Fruit fly (Drosophila melanogaster) ovary, adult (tissue): Measurements from ENCODE around the gene CG5890.

Experiments used
- CG17801 ChIP-seq: fragments of 200-800 bp; optimal IDR thresholded peaks from 2 replicates; lab custom pipeline; 2019; ENCODE audit warnings: missing biosample characterization, mild to moderate bottlenecking, missing genetic modification characterization, moderate library complexity; ENCODE audit not compliant: partially characterized antibody

CG5890 gene

DNA sequence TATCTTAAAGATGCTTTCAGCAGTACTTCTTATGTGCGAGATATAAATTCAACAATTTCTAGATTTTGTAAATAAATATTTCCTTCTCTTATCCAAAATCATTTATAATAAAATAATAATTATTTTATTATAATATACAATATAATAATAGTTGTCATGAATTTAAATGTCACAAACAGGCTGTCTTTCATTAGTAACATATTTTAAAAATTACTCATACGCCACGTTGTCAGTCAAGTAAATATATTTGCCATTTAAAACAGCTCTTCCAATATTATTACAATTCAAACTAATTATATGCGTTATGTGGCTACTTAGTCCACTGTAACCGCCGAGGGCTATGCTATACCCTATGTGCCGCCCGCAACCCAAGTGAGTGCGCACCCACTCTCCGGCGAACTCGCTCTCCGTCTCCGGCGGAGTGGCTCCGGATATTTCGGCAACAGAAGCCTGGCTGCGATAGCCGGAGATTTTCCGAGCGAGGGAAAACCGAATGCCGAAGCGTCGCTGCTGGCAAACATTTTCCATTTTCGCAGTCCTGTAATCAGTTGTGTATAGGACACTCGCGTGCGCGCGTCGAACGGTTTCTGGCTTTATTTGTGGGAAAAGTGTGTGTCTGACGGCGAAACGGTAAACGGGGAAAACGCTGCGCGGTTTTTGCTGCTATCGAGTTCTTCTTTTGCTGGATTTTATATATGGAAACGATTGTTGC, at the start of gene CG5890:
TSS of gene CG5890 (plus strand) at position 561 of the 712 bp plus-strand sequence.
- TF ChIP-seq CG17801 = no peak

DNA sequence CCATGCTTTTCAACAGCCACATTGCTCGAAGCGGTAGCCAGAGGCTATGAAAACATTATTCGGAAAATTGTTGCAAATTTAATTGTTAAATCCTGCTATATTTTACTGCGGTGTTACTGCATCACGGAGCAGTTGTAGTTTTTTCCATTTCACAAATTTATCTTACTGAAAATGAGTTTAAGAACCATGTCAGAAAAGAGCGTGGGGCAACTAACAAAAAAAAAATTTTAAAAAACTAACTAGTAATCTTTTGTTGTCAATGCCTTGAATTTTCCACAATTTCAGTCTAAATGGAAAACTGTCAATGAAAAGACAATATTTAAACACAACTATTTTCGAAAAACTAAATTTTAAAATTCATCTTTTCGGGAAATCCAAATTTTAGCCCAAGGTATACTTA, 45.2 kb upstream of the CG5890 start, which contains the start of gene CG5024:
TSS of gene CG5024 (plus strand) at position 301 of the 400 bp plus-strand sequence.
- TF ChIP-seq CG17801 = no peak

- no peak for TF ChIP-seq CG17801
Measured at dm6 chr3R:25811611-25812010, 44.3 kb upstream of the CG5890 start, which contains the start of the genes Acam and CG17770. TSS of gene Acam (plus strand) at chr3R:25811911. TSS of gene CG17770 (plus strand) at chr3R:25811911.

DNA sequence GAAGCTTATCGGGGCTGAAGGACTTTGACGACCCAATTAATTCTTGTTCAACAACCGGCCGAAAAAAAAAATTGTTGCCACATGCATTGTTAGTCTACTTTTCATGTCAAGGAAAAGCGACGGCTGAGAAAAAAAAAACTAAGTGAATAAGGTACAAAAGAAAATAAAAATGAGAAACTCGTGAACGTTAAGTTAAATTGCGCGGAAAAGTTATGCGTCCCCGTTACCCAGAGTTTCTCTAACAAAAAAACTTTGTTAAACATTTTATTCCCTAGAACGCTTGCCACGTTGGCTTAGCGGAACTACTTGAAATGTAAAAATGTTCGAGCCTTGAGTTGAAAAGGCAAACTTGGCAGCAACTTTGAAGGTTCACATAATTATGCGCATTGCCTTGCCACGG, 40.8 kb upstream of the CG5890 start, which contains the start of gene CG14354:
TSS of gene CG14354 (plus strand) at position 301 of the 400 bp plus-strand sequence.
- TF ChIP-seq CG17801 = no peak

DNA sequence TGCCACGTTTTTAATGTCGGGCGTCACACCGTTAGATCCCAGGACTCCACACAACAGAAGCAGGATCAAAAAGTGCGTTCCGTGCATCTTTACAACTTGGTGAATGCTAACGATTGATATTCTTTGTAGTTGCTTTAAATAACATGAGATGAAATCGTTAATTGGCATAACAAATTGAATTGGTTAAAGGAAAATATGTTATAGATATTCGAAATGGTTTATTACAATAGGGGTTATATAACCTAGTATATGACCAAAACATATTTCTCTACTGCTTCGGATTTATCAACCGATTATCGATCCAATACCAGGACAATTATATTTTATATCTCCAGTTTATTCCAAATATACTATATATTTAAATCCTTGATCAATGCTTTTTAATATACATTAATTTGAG, 26.4 kb upstream of the CG5890 start, which contains the start of gene Mst57Dc:
TSS of gene Mst57Dc (minus strand) at position 101 of the 400 bp plus-strand sequence.
- TF ChIP-seq CG17801 = no peak

DNA sequence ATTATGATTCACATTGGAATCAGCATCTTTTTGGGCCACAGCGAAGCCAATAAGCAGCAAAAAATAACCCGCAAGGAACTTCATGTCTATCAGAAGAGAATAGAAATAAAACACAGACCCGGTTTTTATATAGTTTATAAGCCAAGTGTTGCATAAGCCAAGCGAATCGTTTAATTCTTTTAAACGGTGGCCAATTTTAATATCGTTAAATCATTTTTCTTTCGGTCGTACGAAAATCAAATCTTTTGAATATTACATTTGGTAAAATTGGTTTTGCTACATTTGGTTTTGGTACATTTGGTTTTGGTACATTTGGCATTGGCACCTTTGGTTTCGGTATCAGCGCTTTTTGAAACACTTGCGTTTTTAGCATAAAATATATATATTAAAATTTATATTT, 25.8 kb upstream of the CG5890 start, which contains the start of gene Sfp96F:
TSS of gene Sfp96F (minus strand) at position 101 of the 400 bp plus-strand sequence.
- TF ChIP-seq CG17801 = no peak

DNA sequence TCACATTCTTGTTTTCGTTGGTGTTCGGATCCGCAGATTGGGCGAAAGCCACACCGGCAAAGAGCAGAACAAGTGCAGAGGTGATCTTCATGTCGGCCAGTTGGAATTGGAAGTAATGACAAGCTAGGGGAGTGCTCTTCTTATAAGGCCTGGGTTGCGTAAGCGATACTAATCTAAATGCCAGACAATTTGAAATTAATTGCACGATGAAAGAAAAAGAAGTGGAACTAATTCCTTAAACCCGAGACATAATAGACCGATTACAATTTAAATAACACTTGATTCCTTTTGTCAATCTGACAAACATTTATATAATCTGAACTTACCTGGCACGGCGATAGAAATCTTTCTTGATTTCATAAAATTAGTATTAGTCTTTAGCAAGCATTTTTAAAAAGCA, 25.1 kb upstream of the CG5890 start, which contains the start of gene Mst57Db:
TSS of gene Mst57Db (minus strand) at position 101 of the 400 bp plus-strand sequence.
- TF ChIP-seq CG17801 = no peak

DNA sequence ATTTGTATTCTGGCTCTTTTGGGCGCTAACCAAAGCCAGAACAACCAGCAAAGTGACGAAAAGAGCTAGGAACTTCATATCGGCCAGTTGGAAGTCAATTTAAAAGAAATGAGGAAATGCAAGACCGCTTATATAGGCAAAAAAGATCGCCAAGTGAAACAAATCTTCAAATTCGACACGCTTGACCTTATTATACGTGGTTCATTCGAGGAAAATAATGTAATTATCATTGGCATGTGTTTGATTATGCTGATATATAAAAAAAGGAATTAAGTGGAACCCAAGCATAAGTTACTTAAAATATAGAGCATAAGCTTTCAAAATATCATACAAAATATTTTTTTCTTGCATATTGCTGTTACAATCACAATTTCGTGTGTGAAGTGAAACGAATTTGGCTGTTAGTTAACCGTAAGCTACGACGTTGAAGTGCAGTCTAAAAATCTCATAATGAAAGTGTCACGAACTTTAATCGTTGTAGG, 24.1 kb upstream of the CG5890 start, which contains the start of the genes Mst57Da and alpha4GT2:
TSS of gene Mst57Da (minus strand) at position 101 of the 482 bp plus-strand sequence.
TSS of gene alpha4GT2 (plus strand) at position 432 of the 482 bp plus-strand sequence.
- TF ChIP-seq CG17801 = no peak

DNA sequence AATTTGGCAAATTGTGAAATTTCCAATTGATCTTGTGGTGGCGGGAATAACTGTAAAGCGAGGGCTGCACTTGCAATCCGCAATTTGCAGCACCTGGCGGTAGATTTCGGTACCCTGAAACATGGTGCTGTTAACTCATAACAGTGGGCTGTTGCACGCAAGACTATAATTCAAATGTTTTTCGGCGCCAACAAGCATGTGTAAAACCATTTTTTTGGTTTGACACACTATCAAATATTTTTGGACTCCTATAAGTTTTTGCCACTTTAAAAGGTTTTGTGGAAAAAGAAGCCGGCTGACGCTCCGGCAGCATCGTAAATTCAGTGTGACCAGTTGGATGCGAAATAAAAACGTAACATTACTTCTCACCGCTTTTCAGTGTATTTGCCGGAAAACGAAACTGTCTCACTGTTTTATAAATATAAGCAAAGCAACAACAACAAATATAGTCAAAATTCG, 4.7 kb upstream of the CG5890 start, which contains the start of the genes CG14545 and CG5886:
TSS of gene CG14545 (minus strand) at position 68 of the 459 bp plus-strand sequence.
TSS of gene CG5886 (plus strand) at position 409 of the 459 bp plus-strand sequence.
- no peak for TF ChIP-seq CG17801

dm6 chr3R:25854825-25855224, 1.1 kb upstream of the CG5890 start:
- TF ChIP-seq CG17801 = no peak

- TF ChIP-seq CG17801 = no peak
Measured at dm6 chr3R:25870389-25870788, 14.4 kb downstream of the CG5890 start.

dm6 chr3R:25876639-25877038, 20.7 kb downstream of the CG5890 start:
- TF ChIP-seq CG17801 = no peak

DNA sequence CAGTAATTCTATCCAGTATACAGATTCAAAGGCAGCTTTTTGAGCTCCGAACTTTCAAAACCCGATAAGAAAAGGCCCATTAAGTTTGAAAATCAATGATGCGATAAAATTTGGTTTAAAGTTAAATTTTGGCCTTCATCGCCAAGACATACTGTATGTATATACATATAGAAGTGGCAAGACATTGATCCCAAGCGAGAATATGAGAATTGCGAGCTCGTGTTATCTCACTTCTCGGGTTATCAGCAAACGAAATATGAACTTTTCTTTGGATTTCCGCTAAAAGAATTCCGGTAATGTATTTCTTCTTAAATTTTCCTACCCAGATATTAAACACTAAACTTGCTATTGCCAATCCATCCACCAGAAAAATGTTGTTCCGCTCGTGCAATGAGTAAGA, 21.1 kb downstream of the CG5890 start:
- no peak for TF ChIP-seq CG17801

DNA sequence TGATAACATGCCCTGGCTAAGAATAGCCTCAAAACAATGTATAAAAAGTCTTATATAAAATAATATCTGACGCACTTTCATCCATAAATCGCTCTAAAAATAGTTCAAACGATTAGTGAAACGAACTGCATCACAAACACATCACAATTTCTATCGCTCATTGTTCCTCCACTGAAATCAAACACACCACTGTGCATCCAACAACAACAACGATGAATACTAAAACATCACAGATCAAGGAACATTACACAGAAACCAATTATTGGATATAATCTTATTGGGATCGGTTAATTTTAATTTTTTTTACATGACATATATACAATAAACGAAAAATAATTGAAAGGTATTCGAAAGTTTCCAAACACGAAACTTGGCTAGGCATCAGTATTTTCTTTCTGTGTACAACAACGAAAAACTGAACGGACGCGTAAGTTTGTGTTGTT, 23.4 kb downstream of the CG5890 start:
- no peak for TF ChIP-seq CG17801

DNA sequence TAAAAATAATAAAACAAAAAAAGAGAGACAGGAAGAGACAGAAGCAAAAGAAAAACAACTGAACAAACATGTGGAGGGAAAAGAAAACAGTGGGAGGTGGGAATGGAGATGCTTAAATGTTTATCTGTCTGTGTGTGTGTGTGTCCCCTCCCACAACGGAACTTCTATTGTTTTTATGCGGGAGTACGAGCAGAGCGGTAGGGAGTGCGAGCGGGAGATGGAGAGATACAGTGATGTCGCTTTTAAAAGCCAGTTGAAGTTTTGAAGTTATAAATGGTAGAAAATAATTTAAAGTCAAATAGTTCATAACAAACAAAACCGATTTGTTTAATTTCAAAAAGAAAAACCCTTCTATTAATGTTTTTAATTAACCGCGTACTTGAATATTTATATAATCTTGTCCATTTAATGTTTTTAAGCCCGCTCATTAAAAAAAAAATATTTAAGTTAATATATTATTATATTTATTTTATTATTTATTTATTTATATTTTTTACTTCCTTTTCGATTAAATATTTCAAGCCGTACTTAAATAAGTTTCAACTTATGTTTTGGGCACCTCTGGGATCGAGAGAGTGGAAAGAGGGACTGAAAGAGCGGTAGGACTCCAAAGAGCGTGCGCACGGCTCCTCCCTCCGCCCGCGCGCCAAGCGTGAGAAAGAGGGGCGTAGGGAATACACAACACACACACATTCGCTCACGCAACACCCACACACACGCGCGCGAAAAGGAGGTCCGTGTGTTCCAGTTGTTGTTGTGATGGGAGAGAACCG, 24.4 kb downstream of the CG5890 start:
- peak; percentile 4 for TF ChIP-seq CG17801
